Worm (Caenorhabditis elegans) whole organism, midembryonic: ENCODE data around the gene Y41C4A.11.
A peak's percentile ranks its signal among the peaks of the same experiment; 100 is the strongest.

Experiments
- T22C8.4 ChIP-seq: fragments of 200-800 bp; sonication (Bioruptor generic); IDR thresholded peaks from 2 replicates; pipeline ENCODE4 v1.3.6; 2022; ENCODE audit warnings: missing genetic modification characterization, missing compliant biosample characterization
- cog-1 ChIP-seq: sonication (generic microtip); optimal IDR thresholded peaks from 2 replicates; lab custom pipeline; 2016; ENCODE audit warnings: missing genetic modification characterization, missing compliant biosample characterization
- flt-1 ChIP-seq: fragments of 200-800 bp; sonication (Bioruptor generic); IDR thresholded peaks from 2 replicates; pipeline ENCODE4 v1.3.6; 2022; ENCODE audit warnings: missing genetic modification characterization, missing compliant biosample characterization
- klf-2 ChIP-seq: fragments of 200-800 bp; sonication (Bioruptor generic); conservative IDR thresholded peaks from 2 replicates; pipeline ENCODE4 v1.3.6; 2022; ENCODE audit warnings: missing genetic modification reagents, missing genetic modification characterization, missing compliant biosample characterization
- med-1 ChIP-seq: sonication (generic microtip); optimal IDR thresholded peaks from 2 replicates; lab custom pipeline; 2017; ENCODE audit warnings: missing genetic modification characterization, mild to moderate bottlenecking, missing compliant biosample characterization, antibody characterized with exemption, missing genetic modification reagents; ENCODE audit not compliant: insufficient read depth
- ref-1 ChIP-seq: fragments of 200-800 bp; sonication (Bioruptor generic); conservative IDR thresholded peaks from 2 replicates; pipeline ENCODE4 v1.3.6; 2022; ENCODE audit warnings: missing genetic modification reagents, missing genetic modification characterization, missing compliant biosample characterization
- tab-1 ChIP-seq: fragments of 200-800 bp; sonication (Bioruptor generic); IDR thresholded peaks from 2 replicates; pipeline ENCODE4 v1.3.6; 2022; ENCODE audit warnings: missing genetic modification characterization, missing compliant biosample characterization
- ztf-23 ChIP-seq: fragments of 200-800 bp; sonication (Bioruptor generic); IDR thresholded peaks from 2 replicates; pipeline ENCODE4 v1.3.6; 2022; ENCODE audit warnings: missing genetic modification reagents, missing genetic modification characterization, missing compliant biosample characterization
- ztf-29 ChIP-seq: fragments of 200-800 bp; sonication (Bioruptor generic); IDR thresholded peaks from 2 replicates; pipeline ENCODE4 v1.3.6; 2022; ENCODE audit warnings: missing genetic modification reagents, missing genetic modification characterization, missing compliant biosample characterization

- no peak for TF ChIP-seq cog-1 (tag; lab: Kevin White, UChicago)
- TF ChIP-seq med-1 (GFP tag; lab: Kevin White, UChicago), result no peak
- no peak for TF ChIP-seq T22C8.4 (GFP tag; lab: Robert Waterston, UW)
- TF ChIP-seq ref-1 (GFP tag; lab: Robert Waterston, UW), result no peak
- no peak for TF ChIP-seq ztf-29 (GFP tag; lab: Robert Waterston, UW)
- no peak for TF ChIP-seq klf-2 (GFP tag; lab: Robert Waterston, UW)
- TF ChIP-seq flt-1 (GFP tag; lab: Robert Waterston, UW), result 0 out of 2 replicates have a peak, but pooled peaks have one; percentile 53
- no peak for TF ChIP-seq tab-1 (GFP tag; lab: Robert Waterston, UW)
- TF ChIP-seq ztf-23 (GFP tag; lab: Robert Waterston, UW), result no peak
These were observed 15.2 kb upstream of the Y41C4A.11 start for ce11 chrIII:11704377-11704978.
